Worm (Caenorhabditis elegans): ENCODE data around the gene R53.4.

The R53.4 gene

ce11 chrII:9934570-9934969 lies 33.3 kb downstream of the R53.4 start:
- TF ChIP-seq hlh-26 (GFP tag; conservative IDR thresholded peaks at IDR 0.05) (no peak), madf-3 (GFP tag; IDR thresholded peaks at IDR 0.05) (peak; percentile 71; the same call in 1 of the 2 replicates), nfya-2 (GFP tag; IDR thresholded peaks at IDR 0.05) (no peak), F52B5.7 (tag; optimal IDR thresholded peaks at IDR 0.05) (peak; percentile 42), xnd-1 (tag; optimal IDR thresholded peaks at IDR 0.05) (no peak), Y67H2A.10 (GFP tag; conservative IDR thresholded peaks at IDR 0.05) (no peak), mel-28 (tag; optimal IDR thresholded peaks at IDR 0.05; ENCODE audit: borderline replicate concordance) (no peak), zim-3 (tag; optimal IDR thresholded peaks at IDR 0.05) (peak; percentile 49), lsl-1 (GFP tag; optimal IDR thresholded peaks at IDR 0.05) (no peak), ekl-4 (GFP tag; IDR thresholded peaks at IDR 0.05) (peak; percentile 56), C17E4.6 (GFP tag; IDR thresholded peaks at IDR 0.05) (no peak), lin-54 (GFP tag; optimal IDR thresholded peaks at IDR 0.05) (no peak), sptf-2 (GFP tag; optimal IDR thresholded peaks at IDR 0.05) (no peak), ztf-22 (GFP tag; optimal IDR thresholded peaks at IDR 0.05) (no peak), cebp-2 (GFP tag; IDR thresholded peaks at IDR 0.05) (peak; percentile 72; the same call in 1 of the 2 replicates), rpc-1 (optimal IDR thresholded peaks at IDR 0.05) (no peak), rpc-1 (tag; optimal IDR thresholded peaks at IDR 0.05) (no peak), ceh-58 (GFP tag; IDR thresholded peaks at IDR 0.05) (no peak), let-607 (tag; optimal IDR thresholded peaks at IDR 0.05) (peak in 1 of 2 experiments; percentile 16), Y56A3A.18 (GFP tag; IDR thresholded peaks at IDR 0.05) (peak; percentile 70; the same call in 1 of the 2 replicates), aptf-2 (GFP tag; conservative IDR thresholded peaks at IDR 0.05) (no peak), Y53G8AR.9 (GFP tag; conservative IDR thresholded peaks at IDR 0.05) (0 out of 2 replicates have a peak, but pooled peaks have one; percentile 10), lin-40 (tag; optimal IDR thresholded peaks at IDR 0.05) (no peak), chd-7 (tag; optimal IDR thresholded peaks at IDR 0.05) (peak; percentile 63), mcd-1 (GFP tag; IDR thresholded peaks at IDR 0.05) (0 out of 2 replicates have a peak, but pooled peaks have one; percentile 28), hmg-1.2 (GFP tag; IDR thresholded peaks at IDR 0.05) (peak; percentile 20; the same call in 1 of the 2 replicates), aptf-3 (GFP tag; IDR thresholded peaks at IDR 0.05) (peak; percentile 69; the same call in 1 of the 2 replicates), lin-26 (GFP tag; IDR thresholded peaks at IDR 0.05) (no peak), attf-6 (GFP tag; IDR thresholded peaks at IDR 0.05) (no peak), B0336.3 (GFP tag; IDR thresholded peaks at IDR 0.05) (no peak)

- TF ChIP-seq egrh-3 (GFP tag; IDR thresholded peaks at IDR 0.05) (no peak), cebp-2 (GFP tag; IDR thresholded peaks at IDR 0.05) (0 out of 2 replicates have a peak, but pooled peaks have one; percentile 17), F23B12.7 (tag; optimal IDR thresholded peaks at IDR 0.05; ENCODE audit: insufficient read depth) (peak; percentile 2), tbp1 (GFP tag; optimal IDR thresholded peaks at IDR 0.05) (peak; percentile 41), zim-3 (tag; optimal IDR thresholded peaks at IDR 0.05) (peak; percentile 8), atf-7 (tag; optimal IDR thresholded peaks at IDR 0.05) (peak; percentile 11), K11D2.4 (GFP tag; IDR thresholded peaks at IDR 0.05) (no peak), mcd-1 (GFP tag; IDR thresholded peaks at IDR 0.05) (no peak), chd-7 (tag; optimal IDR thresholded peaks at IDR 0.05) (peak; percentile 10), die-1 (tag; optimal IDR thresholded peaks at IDR 0.05) (peak; percentile 40), B0336.3 (GFP tag; IDR thresholded peaks at IDR 0.05) (0 out of 2 replicates have a peak, but pooled peaks have one; percentile 22), ceh-91 (GFP tag; IDR thresholded peaks at IDR 0.05) (no peak), ceh-40 (GFP tag; IDR thresholded peaks at IDR 0.05) (0 out of 2 replicates have a peak, but pooled peaks have one; percentile 22), ztf-22 (GFP tag; optimal IDR thresholded peaks at IDR 0.05) (peak; percentile 21), nhr-80 (tag; optimal IDR thresholded peaks at IDR 0.05) (peak; percentile 18), madf-10 (tag; optimal IDR thresholded peaks at IDR 0.05) (peak; percentile 51), snpc-4 (GFP tag; optimal IDR thresholded peaks at IDR 0.05) (no peak), snpc-4 (tag; optimal IDR thresholded peaks at IDR 0.05) (peak in 1 of 4 experiments; percentile 3), nfya-2 (GFP tag; IDR thresholded peaks at IDR 0.05) (no peak), B0035.1 (tag; optimal IDR thresholded peaks at IDR 0.05) (peak; percentile 71), lin-40 (tag; optimal IDR thresholded peaks at IDR 0.05) (peak; percentile 60), hsf-1 (GFP tag; IDR thresholded peaks at IDR 0.05) (0 out of 2 replicates have a peak, but pooled peaks have one; percentile 20), Y95B8A.8 (GFP tag; IDR thresholded peaks at IDR 0.05) (no peak), lsy-27 (tag; optimal IDR thresholded peaks at IDR 0.05; ENCODE audit: borderline replicate concordance, insufficient read depth) (no peak), ZK185.1 (tag; optimal IDR thresholded peaks at IDR 0.05; ENCODE audit: poor library complexity, severe bottlenecking) (peak; percentile 59), Y56A3A.18 (GFP tag; IDR thresholded peaks at IDR 0.05) (peak; percentile 45; the same call in 1 of the 2 replicates)
Observed at ce11 chrII:9933947-9934383, 33.9 kb downstream of the R53.4 start.

Measured in whole organism, young adult.